Fruit fly (Drosophila melanogaster) whole organism, pupa: ENCODE results near the gene Chrac-14.

ENCODE experiments used
- CG10348 ChIP-seq: fragments of 200-800 bp; sonication (Bioruptor generic); IDR thresholded peaks from 2 replicates; pipeline ENCODE4 v1.3.6; 2022; ENCODE audit warnings: missing biosample characterization, missing genetic modification characterization
- CG12605 ChIP-seq: fragments of 200-800 bp; sonication (Bioruptor generic); IDR thresholded peaks from 2 replicates; pipeline ENCODE4 v1.3.6; 2022; ENCODE audit warnings: missing biosample characterization, missing genetic modification characterization
- CG13204 ChIP-seq: fragments of 200-800 bp; sonication (Bioruptor generic); optimal IDR thresholded peaks from 2 replicates; lab custom pipeline; 2018; ENCODE audit warnings: missing biosample characterization, mild to moderate bottlenecking, missing genetic modification characterization, moderate library complexity
- CG14655 ChIP-seq: fragments of 200-800 bp; sonication (Bioruptor generic); optimal IDR thresholded peaks from 3 replicates; lab custom pipeline; 2017; ENCODE audit warnings: mild to moderate bottlenecking, missing biosample characterization, missing genetic modification reagents, missing genetic modification characterization
- CG15710 ChIP-seq: fragments of 200-800 bp; sonication (Bioruptor generic); optimal IDR thresholded peaks from 2 replicates; lab custom pipeline; 2018; ENCODE audit warnings: missing biosample characterization, mild to moderate bottlenecking, missing genetic modification characterization, moderate library complexity
- CG17806 ChIP-seq: fragments of 200-800 bp; sonication (Bioruptor generic); optimal IDR thresholded peaks from 2 replicates; lab custom pipeline; 2018; ENCODE audit warnings: missing biosample characterization, mild to moderate bottlenecking, missing genetic modification characterization, moderate library complexity
- CG32121 ChIP-seq: fragments of 200-800 bp; sonication (Bioruptor generic); IDR thresholded peaks from 2 replicates; pipeline ENCODE4 v1.3.6; 2022; ENCODE audit warnings: missing biosample characterization, missing genetic modification characterization
- CG34367 ChIP-seq: fragments of 200-800 bp; sonication (Bioruptor generic); optimal IDR thresholded peaks from 2 replicates; lab custom pipeline; 2018; ENCODE audit warnings: missing biosample characterization, mild to moderate bottlenecking, missing genetic modification characterization
- CG4496 ChIP-seq: fragments of 200-800 bp; sonication (Bioruptor generic); IDR thresholded peaks from 3 replicates; pipeline ENCODE4 v1.3.6; 2022; ENCODE audit warnings: missing biosample characterization, missing genetic modification characterization
- CG8159 ChIP-seq: fragments of 200-800 bp; sonication (Bioruptor generic); optimal IDR thresholded peaks from 3 replicates; lab custom pipeline; 2018; ENCODE audit warnings: missing biosample characterization, mild to moderate bottlenecking, missing genetic modification characterization, moderate library complexity
- CG8301 ChIP-seq: fragments of 200-800 bp; sonication (Bioruptor generic); optimal IDR thresholded peaks from 2 replicates; lab custom pipeline; 2018; ENCODE audit warnings: missing biosample characterization, mild to moderate bottlenecking, missing genetic modification characterization
- CG9948 ChIP-seq: fragments of 200-800 bp; sonication (Bioruptor generic); optimal IDR thresholded peaks from 2 replicates; lab custom pipeline; 2018; ENCODE audit warnings: missing biosample characterization, mild to moderate bottlenecking, missing genetic modification characterization, moderate library complexity
- D1 ChIP-seq: fragments of 200-800 bp; sonication (Bioruptor generic); optimal IDR thresholded peaks from 2 replicates; lab custom pipeline; 2018; ENCODE audit warnings: missing biosample characterization, mild to moderate bottlenecking, missing genetic modification characterization, moderate library complexity
- EcR ChIP-seq: fragments of 200-800 bp; sonication (Bioruptor generic); optimal IDR thresholded peaks from 3 replicates; lab custom pipeline; 2019; ENCODE audit warnings: missing biosample characterization, missing genetic modification characterization, mild to moderate bottlenecking, moderate library complexity, missing genetic modification reagents
- Ets98B ChIP-seq: fragments of 200-800 bp; sonication (Bioruptor generic); IDR thresholded peaks from 2 replicates; pipeline ENCODE4 v1.3.6; 2022; ENCODE audit warnings: missing biosample characterization, missing genetic modification characterization
- Pif1A ChIP-seq: fragments of 200-800 bp; sonication (Bioruptor generic); optimal IDR thresholded peaks from 3 replicates; lab custom pipeline; 2016; ENCODE audit warnings: missing biosample characterization, missing genetic modification characterization
- Pif1B ChIP-seq: fragments of 200-800 bp; sonication (Bioruptor generic); optimal IDR thresholded peaks from 3 replicates; lab custom pipeline; 2016; ENCODE audit warnings: missing biosample characterization, missing genetic modification characterization
- Snoo ChIP-seq: fragments of 200-800 bp; sonication (Bioruptor generic); optimal IDR thresholded peaks from 3 replicates; lab custom pipeline; 2017; ENCODE audit warnings: missing biosample characterization, mild to moderate bottlenecking, missing genetic modification characterization, inconsistent platforms
- fd96Ca ChIP-seq: fragments of 200-800 bp; sonication (Bioruptor generic); IDR thresholded peaks from 3 replicates; pipeline ENCODE4 v1.3.6; 2022; ENCODE audit warnings: missing biosample characterization, missing genetic modification characterization
- gl ChIP-seq: fragments of 200-800 bp; sonication (Bioruptor generic); optimal IDR thresholded peaks from 2 replicates; lab custom pipeline; 2018; ENCODE audit warnings: missing biosample characterization, mild to moderate bottlenecking, missing genetic modification characterization
- rn ChIP-seq: fragments of 200-800 bp; sonication (Bioruptor generic); IDR thresholded peaks from 2 replicates; pipeline ENCODE4 v1.3.6; 2022; ENCODE audit warnings: missing biosample characterization, missing genetic modification characterization

Gene Chrac-14

DNA sequence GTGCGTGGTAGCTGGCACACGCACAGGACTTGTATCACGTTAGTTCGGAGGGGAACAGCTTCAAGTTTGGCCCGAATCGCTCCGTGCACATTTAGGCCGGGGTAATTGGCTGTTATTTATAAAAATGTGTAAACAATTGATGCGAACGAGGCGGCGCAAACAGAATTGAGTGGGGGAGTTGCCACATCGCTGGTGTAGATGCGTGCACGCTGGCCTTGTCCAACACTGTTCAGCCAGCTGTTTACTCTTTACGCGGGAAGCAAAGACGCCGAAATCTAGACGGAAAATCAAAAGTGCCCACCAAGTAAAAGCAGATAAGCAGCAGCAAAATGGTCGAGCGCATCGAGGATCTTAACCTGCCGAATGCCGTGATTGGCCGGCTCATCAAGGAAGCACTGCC is at the start of gene Chrac-14, which contains the start of gene D12:
Gene Chrac-14, plus strand, starts transcription at position 230 of the 400 bp plus-strand sequence.
Gene D12, minus strand, starts transcription at position 190 of the 400 bp plus-strand sequence.
- TF ChIP-seq CG17806 (tag; lab: Kevin White, UChicago) (no peak), gl (tag; lab: Kevin White, UChicago) (no peak), CG9948 (tag; lab: Kevin White, UChicago) (no peak), Pif1A (no peak), CG13204 (no peak), Snoo (tag; lab: Kevin White, UChicago) (no peak), CG34367 (tag; lab: Kevin White, UChicago) (no peak), fd96Ca (no peak), CG14655 (no peak)

DNA sequence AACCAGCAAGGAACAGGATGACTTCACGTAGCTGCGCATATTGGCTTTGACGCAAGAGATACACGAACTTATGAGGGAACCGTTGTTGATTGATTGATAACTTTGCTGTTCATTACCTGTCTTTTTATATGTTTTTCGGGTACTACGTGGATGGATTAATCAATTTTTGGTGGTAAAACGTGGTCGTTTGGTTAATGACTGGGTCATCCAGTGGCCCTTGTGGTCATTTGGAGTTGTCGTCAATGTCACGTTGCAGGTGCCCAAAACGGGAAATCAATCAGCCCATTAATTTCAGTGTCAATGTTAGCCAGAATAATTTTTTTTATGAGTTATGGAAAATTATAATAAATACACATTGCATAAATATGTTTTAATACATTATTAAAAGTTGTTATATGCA is 48.0 kb upstream of the Chrac-14 start, which contains the start of gene CG42819:
Gene CG42819, minus strand, starts transcription at position 101 of the 400 bp plus-strand sequence.
- TF ChIP-seq CG10348 (GFP tag; lab: Robert Waterston, UW) (no peak), CG9948 (tag; lab: Kevin White, UChicago) (no peak), Ets98B (GFP tag; lab: Robert Waterston, UW) (no peak), CG4496 (GFP tag; lab: Robert Waterston, UW) (no peak), CG17806 (tag; lab: Kevin White, UChicago) (no peak), rn (no peak), D1 (tag; lab: Kevin White, UChicago) (no peak), CG12605 (no peak), CG15710 (tag; lab: Kevin White, UChicago) (no peak), fd96Ca (no peak), Pif1B (no peak), gl (tag; lab: Kevin White, UChicago) (no peak), Snoo (tag; lab: Kevin White, UChicago) (no peak), CG34367 (tag; lab: Kevin White, UChicago) (no peak), Pif1A (no peak), CG32121 (no peak), CG8301 (no peak), CG14655 (no peak), CG13204 (no peak), CG8159 (tag; lab: Kevin White, UChicago) (no peak)

DNA sequence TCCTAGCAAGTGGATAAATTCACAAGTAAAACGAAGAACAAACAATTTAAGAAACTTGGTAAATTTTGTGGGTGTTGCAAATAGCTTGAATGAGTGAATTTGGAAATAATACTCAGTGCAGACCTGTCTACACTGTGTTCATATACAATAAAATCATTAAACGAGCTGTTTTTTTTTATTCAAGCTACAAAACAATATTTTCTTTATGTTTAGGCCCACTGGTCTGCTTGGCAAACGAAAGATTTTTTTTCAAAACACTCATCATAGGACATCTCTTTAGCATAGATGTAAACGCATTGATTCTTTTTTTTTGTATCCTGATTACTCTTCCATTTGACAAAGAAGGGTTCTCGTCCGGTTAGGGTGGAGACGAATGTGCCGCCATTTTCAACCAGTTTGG is 44.9 kb upstream of the Chrac-14 start, which contains the start of gene CG42820:
Gene CG42820, minus strand, starts transcription at position 101 of the 400 bp plus-strand sequence.
- no peak for TF ChIP-seq CG9948 (tag; lab: Kevin White, UChicago)

DNA sequence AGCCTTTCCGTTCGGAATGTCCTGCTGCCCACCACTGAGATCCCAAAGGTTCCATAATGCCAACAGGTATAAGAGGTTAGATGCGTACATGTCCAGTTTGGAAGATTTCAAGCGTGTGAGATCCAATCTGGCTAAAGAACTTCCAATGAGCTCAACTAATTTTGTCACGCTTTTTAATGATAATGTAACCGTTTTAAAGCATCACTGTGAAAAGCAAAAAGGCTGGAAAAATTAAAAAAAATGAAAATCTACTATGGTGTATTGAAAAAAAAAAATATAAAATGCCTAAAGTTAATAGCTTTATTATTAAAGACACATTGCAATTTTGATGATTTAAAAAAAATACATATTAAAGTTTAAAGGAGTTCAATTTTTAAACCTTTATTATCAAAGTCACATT is 44.1 kb upstream of the Chrac-14 start, which contains the start of gene Acp29AB:
Gene Acp29AB, minus strand, starts transcription at position 101 of the 400 bp plus-strand sequence.
- TF ChIP-seq CG34367 (tag; lab: Kevin White, UChicago) (no peak), CG8159 (tag; lab: Kevin White, UChicago) (no peak), CG14655 (no peak), CG8301 (no peak), Pif1B (no peak), CG4496 (GFP tag; lab: Robert Waterston, UW) (no peak), CG12605 (no peak), fd96Ca (no peak), Pif1A (no peak)

DNA sequence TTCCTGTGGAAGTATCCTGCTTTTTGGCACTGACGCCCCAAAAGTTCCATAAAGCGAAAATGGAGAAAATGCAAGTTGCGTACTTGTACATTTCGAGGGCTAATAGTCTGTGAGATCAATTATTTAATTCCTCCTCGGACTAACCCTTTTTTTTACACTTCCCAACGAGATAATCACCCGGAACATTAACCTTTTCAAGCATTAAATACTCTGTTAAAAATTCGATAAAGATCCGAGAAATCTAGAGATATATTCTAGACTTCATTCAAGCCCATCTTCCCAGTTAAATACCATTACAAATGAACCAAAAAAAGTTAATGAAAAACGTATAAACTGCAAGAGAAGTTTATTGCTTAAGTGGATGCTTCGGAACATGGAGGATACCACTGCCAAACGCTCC is 43.0 kb upstream of the Chrac-14 start, which contains the start of gene lectin-29Ca:
Gene lectin-29Ca, minus strand, starts transcription at position 101 of the 400 bp plus-strand sequence.
- TF ChIP-seq fd96Ca = no peak
- no peak for TF ChIP-seq gl (tag; lab: Kevin White, UChicago)
- no peak for TF ChIP-seq CG9948 (tag; lab: Kevin White, UChicago)
- no peak for TF ChIP-seq Pif1A
- TF ChIP-seq CG13204 = no peak
- TF ChIP-seq CG10348 (GFP tag; lab: Robert Waterston, UW) = no peak
- no peak for TF ChIP-seq CG34367 (tag; lab: Kevin White, UChicago)
- no peak for TF ChIP-seq EcR (GFP tag; lab: Kevin White, UChicago)

DNA sequence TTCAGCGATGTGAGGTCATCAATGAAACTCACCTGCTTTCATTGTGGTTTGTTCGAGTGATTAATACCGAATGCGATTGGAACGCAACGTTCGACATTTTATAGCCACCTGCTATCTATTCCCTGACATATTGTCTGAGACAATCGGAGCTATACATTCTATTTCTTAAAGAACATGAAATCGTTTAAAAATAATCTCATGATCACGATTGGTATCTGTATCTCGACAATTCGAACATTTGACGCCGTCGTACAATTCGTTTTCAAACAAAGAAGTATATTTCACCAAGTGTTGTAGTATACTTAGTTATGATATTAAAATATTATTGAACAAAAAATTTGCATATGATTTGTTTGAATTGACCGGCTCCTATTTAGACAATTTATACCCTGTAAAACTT is 42.4 kb upstream of the Chrac-14 start, which contains the start of gene Peritrophin-15b:
Gene Peritrophin-15b, minus strand, starts transcription at position 101 of the 400 bp plus-strand sequence.
- no peak for TF ChIP-seq Pif1A
- TF ChIP-seq Snoo (tag; lab: Kevin White, UChicago) = no peak
- no peak for TF ChIP-seq CG32121
- TF ChIP-seq CG34367 (tag; lab: Kevin White, UChicago) = no peak
- TF ChIP-seq rn = no peak
- no peak for TF ChIP-seq CG8159 (tag; lab: Kevin White, UChicago)
- TF ChIP-seq Ets98B (GFP tag; lab: Robert Waterston, UW) = no peak
- no peak for TF ChIP-seq CG4496 (GFP tag; lab: Robert Waterston, UW)
- no peak for TF ChIP-seq CG8301

DNA sequence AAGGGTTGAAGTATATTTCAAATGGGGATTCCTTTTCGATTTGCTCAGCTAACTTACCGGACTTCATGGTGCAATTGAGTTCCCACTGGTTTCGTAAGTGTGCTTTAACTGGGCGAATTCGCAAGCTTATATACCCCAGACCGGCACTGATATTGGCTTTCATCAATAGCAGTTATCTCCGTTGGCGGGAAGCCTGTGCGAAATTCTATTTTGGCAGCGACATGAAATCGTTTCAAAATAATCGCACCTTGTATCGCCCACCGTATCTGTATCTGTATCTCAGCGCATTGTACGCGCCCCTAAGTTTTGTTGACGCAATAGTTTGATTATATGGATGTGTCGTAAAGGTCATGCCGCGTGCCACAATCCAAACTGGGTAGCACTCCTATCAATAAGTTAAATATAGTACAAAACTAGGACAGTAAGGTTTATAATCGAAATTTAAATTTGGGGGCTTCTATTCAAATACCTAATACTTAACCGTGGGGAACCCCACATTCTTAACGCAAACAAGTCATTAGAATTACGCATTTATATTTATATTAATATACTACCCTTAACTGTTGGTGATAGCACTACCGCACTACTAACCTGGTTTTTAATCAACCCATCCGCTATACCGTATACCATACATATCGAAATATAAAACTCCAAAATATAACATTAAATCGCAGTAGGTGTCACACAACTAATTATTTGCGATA is 41.1 kb upstream of the Chrac-14 start, which contains the start of the genes Peritrophin-15a and CG13385:
Gene Peritrophin-15a, minus strand, starts transcription at position 101 of the 704 bp plus-strand sequence.
Gene CG13385, plus strand, starts transcription at position 654 of the 704 bp plus-strand sequence.
- TF ChIP-seq CG8301 (no peak), rn (no peak), Pif1B (no peak), Snoo (tag; lab: Kevin White, UChicago) (no peak), CG4496 (GFP tag; lab: Robert Waterston, UW) (no peak), CG15710 (tag; lab: Kevin White, UChicago) (no peak), CG12605 (no peak), Ets98B (GFP tag; lab: Robert Waterston, UW) (no peak), fd96Ca (no peak), Pif1A (no peak), CG13204 (no peak), EcR (GFP tag; lab: Kevin White, UChicago) (no peak), CG10348 (GFP tag; lab: Robert Waterston, UW) (no peak), CG14655 (no peak), CG32121 (no peak), CG17806 (tag; lab: Kevin White, UChicago) (no peak), D1 (tag; lab: Kevin White, UChicago) (no peak), CG8159 (tag; lab: Kevin White, UChicago) (no peak), CG9948 (tag; lab: Kevin White, UChicago) (no peak)
